Worm (Caenorhabditis elegans): ENCODE measurements around the gene F15H10.5.

DNA sequence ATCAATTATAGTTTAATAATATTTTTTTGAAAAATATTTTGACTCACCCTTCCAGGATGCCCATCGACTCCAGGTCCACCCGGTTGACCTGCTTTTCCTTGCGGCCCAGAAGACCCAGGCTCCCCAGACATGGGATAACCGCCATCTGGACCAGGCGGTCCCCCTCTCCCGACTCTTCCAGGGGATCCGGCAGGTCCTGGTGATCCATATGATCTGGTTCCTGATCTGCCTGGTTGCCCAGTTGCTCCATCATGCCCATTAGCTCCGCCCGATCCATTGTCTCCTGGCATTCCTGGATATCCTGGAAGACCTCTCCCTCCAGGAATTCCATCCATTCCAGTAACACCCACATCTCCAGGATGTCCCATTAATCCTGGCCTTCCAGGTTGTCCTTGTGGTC is 25.2 kb downstream of the F15H10.5 start:
- no peak for TF ChIP-seq him-1 (tag; optimal IDR thresholded peaks at IDR 0.05)
- no peak for TF ChIP-seq dao-5 (tag; optimal IDR thresholded peaks at IDR 0.05)

Measured in whole organism, L4/young adult.